Fruit fly (Drosophila melanogaster): ENCODE data around the gene AdoR.

Gene AdoR

dm6 chr3R:30150602-30151001, 1.2 kb upstream of the AdoR start (continued):
- TF ChIP-seq disco-r (GFP tag; optimal IDR thresholded peaks at IDR 0.05) (no peak), Pdp1 (GFP tag; optimal IDR thresholded peaks at IDR 0.05) (peak in 1 of 2 experiments; percentile 82), Mad (GFP tag; optimal IDR thresholded peaks at IDR 0.05) (no peak), CG12155 (GFP tag; optimal IDR thresholded peaks at IDR 0.05) (no peak), tx (GFP tag; optimal IDR thresholded peaks at IDR 0.05) (no peak), gfzf (GFP tag; optimal IDR thresholded peaks at IDR 0.05) (peak; percentile 43), bowl (GFP tag; IDR thresholded peaks at IDR 0.05) (no peak)

dm6 chr3R:30134063-30135047, 15.1 kb downstream of the AdoR start, which contains the start of gene Tpi:
Gene Tpi, minus strand, starts transcription at chr3R:30134599.
- TF ChIP-seq CG8478 (optimal IDR thresholded peaks at IDR 0.05) (peak; percentile 91), ind (GFP tag; optimal IDR thresholded peaks at IDR 0.05) (no peak), CG32532 (GFP tag; IDR thresholded peaks at IDR 0.05) (peak; percentile 50; the same call in 1 of the 2 replicates), sd (tag; optimal IDR thresholded peaks at IDR 0.05) (no peak), CG1602 (GFP tag; optimal IDR thresholded peaks at IDR 0.05) (no peak), Meics (GFP tag; optimal IDR thresholded peaks at IDR 0.05) (peak; percentile 8), Jarid2 (GFP tag; optimal IDR thresholded peaks at IDR 0.05) (peak; percentile 65), HLH54F (GFP tag; optimal IDR thresholded peaks at IDR 0.05) (peak; percentile 26), grau (tag; optimal IDR thresholded peaks at IDR 0.05) (peak; percentile 63), CrebB (tag; optimal IDR thresholded peaks at IDR 0.05) (peak; percentile 31), Dp (GFP tag; optimal IDR thresholded peaks at IDR 0.05) (peak; percentile 41), Ets97D (GFP tag; optimal IDR thresholded peaks at IDR 0.05) (peak; percentile 6), lab (GFP tag; optimal IDR thresholded peaks at IDR 0.05) (peak; percentile 46), NC2β (GFP tag; optimal IDR thresholded peaks at IDR 0.05) (no peak), z (GFP tag; IDR thresholded peaks at IDR 0.05) (0 out of 3 replicates have a peak, but pooled peaks have one; percentile 45), Mes4 (GFP tag; optimal IDR thresholded peaks at IDR 0.05) (no peak), E2f2 (GFP tag; IDR thresholded peaks at IDR 0.05) (peak; percentile 56; the same call in 1 of the 2 replicates), Hr3 (GFP tag; optimal IDR thresholded peaks at IDR 0.05) (no peak), Atf6 (GFP tag; IDR thresholded peaks at IDR 0.05) (peak; percentile 57), sens (GFP tag) (peak; percentile 52), crol (GFP tag; IDR thresholded peaks at IDR 0.05) (no peak), Myb (GFP tag; optimal IDR thresholded peaks at IDR 0.05) (peak; percentile 82), chn (GFP tag; optimal IDR thresholded peaks at IDR 0.05) (peak; percentile 58), CG11247 (GFP tag; IDR thresholded peaks at IDR 0.05) (no peak), CG18599 (GFP tag; optimal IDR thresholded peaks at IDR 0.05) (peak; percentile 28), NFAT (GFP tag; IDR thresholded peaks at IDR 0.05) (peak; percentile 37; the same call in 1 of the 2 replicates), pho (GFP tag; optimal IDR thresholded peaks at IDR 0.05) (peak; percentile 28), CG12071 (GFP tag; optimal IDR thresholded peaks at IDR 0.05) (peak; percentile 2), fd3F (GFP tag; optimal IDR thresholded peaks at IDR 0.05) (peak; percentile 21), Hand (GFP tag; optimal IDR thresholded peaks at IDR 0.05) (peak; percentile 18), Bgb (GFP tag; IDR thresholded peaks at IDR 0.05; ENCODE audit: partially characterized antibody) (no peak; the same call in 1 of the 2 replicates), bbx (GFP tag; IDR thresholded peaks at IDR 0.05; ENCODE audit: partially characterized antibody) (no peak; the same call in 1 of the 2 replicates), CG7786 (GFP tag; optimal IDR thresholded peaks at IDR 0.05) (peak; percentile 32), ara (GFP tag; IDR thresholded peaks at IDR 0.05) (no peak), sisA (GFP tag; IDR thresholded peaks at IDR 0.05) (no peak), az2 (GFP tag; optimal IDR thresholded peaks at IDR 0.05) (peak; percentile 41), crc (GFP tag; optimal IDR thresholded peaks at IDR 0.05) (no peak), sug (tag; optimal IDR thresholded peaks at IDR 0.05) (peak; percentile 43), shn (GFP tag; optimal IDR thresholded peaks at IDR 0.05) (no peak), Nf-YC (tag; optimal IDR thresholded peaks at IDR 0.05) (no peak), crp (GFP tag; optimal IDR thresholded peaks at IDR 0.05) (peak in 1 of 2 experiments; percentile 87)

Measured in whole organism, embryonic.